Fruit fly (Drosophila melanogaster) whole organism, embryonic: Measurements from ENCODE around the gene CG33941.

Experiments used
- Aef1 ChIP-seq: fragments of 200-800 bp; sonication (Bioruptor generic); IDR thresholded peaks from 3 replicates; pipeline ENCODE4 v1.3.6; 2022; ENCODE audit warnings: missing biosample characterization, missing genetic modification characterization
- Bdp1 ChIP-seq: fragments of 200-800 bp; sonication (Bioruptor generic); optimal IDR thresholded peaks from 3 replicates; lab custom pipeline; 2016; ENCODE audit warnings: missing biosample characterization, missing genetic modification characterization
- CG10274 ChIP-seq: fragments of 200-800 bp; sonication (Bioruptor generic); optimal IDR thresholded peaks from 3 replicates; lab custom pipeline; 2017; ENCODE audit warnings: missing biosample characterization, mild to moderate bottlenecking, missing genetic modification characterization
- CG10321 ChIP-seq: fragments of 200-800 bp; sonication (Bioruptor generic); IDR thresholded peaks from 2 replicates; pipeline ENCODE4 v1.3.6; 2022; ENCODE audit warnings: missing biosample characterization, missing genetic modification characterization
- CG10565 ChIP-seq: fragments of 200-800 bp; sonication (Bioruptor generic); optimal IDR thresholded peaks from 3 replicates; lab custom pipeline; 2016; ENCODE audit warnings: missing biosample characterization, mild to moderate bottlenecking, missing genetic modification characterization
- CG10979 ChIP-seq: fragments of 200-800 bp; sonication (Bioruptor generic); optimal IDR thresholded peaks from 2 replicates; lab custom pipeline; 2018; ENCODE audit warnings: missing biosample characterization, mild to moderate bottlenecking, missing genetic modification characterization, moderate library complexity
- CG12155 ChIP-seq: fragments of 200-800 bp; sonication (Bioruptor generic); optimal IDR thresholded peaks from 3 replicates; lab custom pipeline; 2016; ENCODE audit warnings: missing biosample characterization, missing genetic modification characterization
- CG12744 ChIP-seq: fragments of 200-800 bp; sonication (Bioruptor generic); optimal IDR thresholded peaks from 2 replicates; lab custom pipeline; 2016; ENCODE audit warnings: missing biosample characterization, missing genetic modification characterization
- CG13424 ChIP-seq: fragments of 200-800 bp; sonication (Bioruptor generic); optimal IDR thresholded peaks from 2 replicates; lab custom pipeline; 2019; ENCODE audit warnings: missing biosample characterization, mild to moderate bottlenecking, missing genetic modification characterization, moderate library complexity
- CG15011 ChIP-seq: fragments of 200-800 bp; sonication (Bioruptor generic); optimal IDR thresholded peaks from 3 replicates; lab custom pipeline; 2018; ENCODE audit warnings: missing biosample characterization, mild to moderate bottlenecking, missing genetic modification characterization
- CG17568 ChIP-seq: fragments of 200-800 bp; sonication (Bioruptor generic); optimal IDR thresholded peaks from 2 replicates; lab custom pipeline; 2018; ENCODE audit warnings: missing biosample characterization, mild to moderate bottlenecking, missing genetic modification characterization, moderate library complexity
- CG17912 ChIP-seq: fragments of 200-800 bp; sonication (Bioruptor generic); optimal IDR thresholded peaks from 2 replicates; lab custom pipeline; 2018; ENCODE audit warnings: missing biosample characterization, mild to moderate bottlenecking, missing genetic modification characterization
- CG2116 ChIP-seq: fragments of 200-800 bp; sonication (Bioruptor generic); optimal IDR thresholded peaks from 3 replicates; lab custom pipeline; 2018; ENCODE audit warnings: missing biosample characterization, mild to moderate bottlenecking, missing genetic modification characterization
- CG32772 ChIP-seq: fragments of 200-800 bp; sonication (Bioruptor generic); IDR thresholded peaks from 2 replicates; pipeline ENCODE4 v1.3.6; 2022; ENCODE audit warnings: missing biosample characterization, missing genetic modification characterization
- CG3838 ChIP-seq: fragments of 200-800 bp; sonication (Bioruptor generic); optimal IDR thresholded peaks from 3 replicates; lab custom pipeline; 2016; ENCODE audit warnings: missing biosample characterization, missing genetic modification characterization
- CG43689 ChIP-seq: fragments of 200-800 bp; sonication (Bioruptor generic); IDR thresholded peaks from 2 replicates; pipeline ENCODE4 v1.3.6; 2022; ENCODE audit warnings: missing biosample characterization, missing genetic modification characterization
- CG4730 ChIP-seq: fragments of 200-800 bp; sonication (Bioruptor generic); IDR thresholded peaks from 2 replicates; pipeline ENCODE4 v1.3.6; 2022; ENCODE audit warnings: missing biosample characterization, missing genetic modification characterization
- CG5180 ChIP-seq: fragments of 200-800 bp; sonication (Bioruptor generic); optimal IDR thresholded peaks from 3 replicates; lab custom pipeline; 2017; ENCODE audit warnings: missing biosample characterization, missing genetic modification characterization, mild to moderate bottlenecking, moderate library complexity, missing genetic modification reagents
- CG6654 ChIP-seq: fragments of 200-800 bp; sonication (Bioruptor generic); optimal IDR thresholded peaks from 2 replicates; lab custom pipeline; 2017; ENCODE audit warnings: missing biosample characterization, mild to moderate bottlenecking, missing genetic modification characterization
- CG6683 ChIP-seq: fragments of 200-800 bp; sonication (Bioruptor generic); optimal IDR thresholded peaks from 2 replicates; lab custom pipeline; 2017; ENCODE audit warnings: missing biosample characterization, mild to moderate bottlenecking, missing genetic modification characterization, missing genetic modification reagents
- CG6854 ChIP-seq: fragments of 200-800 bp; sonication (Bioruptor generic); optimal IDR thresholded peaks from 3 replicates; lab custom pipeline; 2017; ENCODE audit warnings: missing biosample characterization, mild to moderate bottlenecking, missing genetic modification characterization
- CG7357 ChIP-seq: fragments of 200-800 bp; sonication (Bioruptor generic); IDR thresholded peaks from 3 replicates; pipeline ENCODE4 v1.3.6; 2022; ENCODE audit warnings: missing biosample characterization, missing genetic modification characterization
- CTCF ChIP-seq: fragments of 200-800 bp; sonication (Bioruptor generic); optimal IDR thresholded peaks from 2 replicates; lab custom pipeline; 2017; ENCODE audit warnings: missing biosample characterization, mild to moderate bottlenecking, missing genetic modification characterization, moderate library complexity
- Dad ChIP-seq: fragments of 200-800 bp; sonication (Bioruptor generic); optimal IDR thresholded peaks from 3 replicates; lab custom pipeline; 2016; ENCODE audit warnings: missing biosample characterization, missing genetic modification characterization
- Dek ChIP-seq: fragments of 200-800 bp; sonication (Bioruptor generic); optimal IDR thresholded peaks from 3 replicates; lab custom pipeline; 2019; ENCODE audit warnings: missing biosample characterization, mild to moderate bottlenecking, missing genetic modification characterization, moderate library complexity
- Dll ChIP-seq: fragments of 200-800 bp; sonication (Bioruptor generic); IDR thresholded peaks from 4 replicates; pipeline ENCODE4 v1.3.6; 2022; ENCODE audit warnings: missing biosample characterization, missing genetic modification characterization; ENCODE audit not compliant: partially characterized antibody
- HHEX ChIP-seq: fragments of 200-800 bp; sonication (Bioruptor generic); optimal IDR thresholded peaks from 3 replicates; lab custom pipeline; 2017; ENCODE audit warnings: missing biosample characterization, mild to moderate bottlenecking, missing genetic modification characterization, missing genetic modification reagents
- Hr39 ChIP-seq: fragments of >200 bp; optimal IDR thresholded peaks from 2 replicates; lab custom pipeline; 2017
- Kr ChIP-seq: fragments of 200-800 bp; sonication (Bioruptor generic); optimal IDR thresholded peaks from 2 replicates; lab custom pipeline; 2017; ENCODE audit warnings: missing biosample characterization, mild to moderate bottlenecking, missing genetic modification characterization
- Lhr ChIP-seq: fragments of 200-800 bp; sonication (Bioruptor generic); optimal IDR thresholded peaks from 3 replicates; lab custom pipeline; 2017; ENCODE audit warnings: mild to moderate bottlenecking, missing biosample characterization, missing genetic modification reagents, missing genetic modification characterization
- Mes4 ChIP-seq: fragments of 200-800 bp; sonication (Bioruptor generic); optimal IDR thresholded peaks from 2 replicates; lab custom pipeline; 2016; ENCODE audit warnings: missing biosample characterization, missing genetic modification characterization
- NC2β ChIP-seq: fragments of 200-800 bp; sonication (Bioruptor generic); optimal IDR thresholded peaks from 2 replicates; lab custom pipeline; 2016; ENCODE audit warnings: missing biosample characterization, missing genetic modification characterization
- Ravus ChIP-seq: fragments of 200-800 bp; sonication (Bioruptor generic); IDR thresholded peaks from 2 replicates; pipeline ENCODE4 v1.3.6; 2022; ENCODE audit warnings: missing biosample characterization, missing genetic modification characterization
- Trl ChIP-seq, 3 experiments: fragments of >200 bp in 2 of 3; fragments of 200-800 bp in 1 of 3; sonication (Bioruptor generic) in 1 of 3; optimal IDR thresholded peaks; 2 replicates in 1 of 3; 3 replicates in 2 of 3; lab custom pipeline; 2016 to 2017; ENCODE audit warnings: missing biosample characterization in 1 of 3, missing genetic modification characterization in 1 of 3
- br ChIP-seq: fragments of >200 bp; optimal IDR thresholded peaks from 2 replicates; lab custom pipeline; 2017
- cad ChIP-seq: fragments of >200 bp; optimal IDR thresholded peaks from 2 replicates; lab custom pipeline; 2017; ENCODE audit warnings: missing biosample characterization, missing genetic modification characterization
- cato ChIP-seq: fragments of 200-800 bp; sonication (Bioruptor generic); optimal IDR thresholded peaks from 2 replicates; lab custom pipeline; 2016; ENCODE audit warnings: missing biosample characterization, missing genetic modification characterization, borderline replicate concordance
- chinmo ChIP-seq: fragments of 200-800 bp; sonication (Bioruptor generic); IDR thresholded peaks from 4 replicates; pipeline ENCODE4 v1.3.6; 2022; ENCODE audit warnings: missing biosample characterization, missing genetic modification characterization; ENCODE audit not compliant: partially characterized antibody
- en ChIP-seq: fragments of 200-800 bp; sonication (Bioruptor generic); optimal IDR thresholded peaks from 2 replicates; lab custom pipeline; 2016; ENCODE audit warnings: missing biosample characterization, missing genetic modification characterization
- eve ChIP-seq, 2 experiments: fragments of >200 bp; optimal IDR thresholded peaks; 2 replicates each; lab custom pipeline; 2017; ENCODE audit warnings: missing biosample characterization in 2 of 2, missing genetic modification characterization in 2 of 2
- fd3F ChIP-seq: fragments of 200-800 bp; sonication (Bioruptor generic); optimal IDR thresholded peaks from 2 replicates; lab custom pipeline; 2018; ENCODE audit warnings: missing biosample characterization, mild to moderate bottlenecking, missing genetic modification characterization, moderate library complexity
- fd96Cb ChIP-seq: fragments of 200-800 bp; sonication (Bioruptor generic); optimal IDR thresholded peaks from 2 replicates; lab custom pipeline; 2018; ENCODE audit warnings: missing biosample characterization, mild to moderate bottlenecking, missing genetic modification characterization, moderate library complexity
- hb ChIP-seq: fragments of 200-800 bp; sonication (Bioruptor generic); IDR thresholded peaks from 3 replicates; pipeline ENCODE4 v1.3.6; 2022; ENCODE audit warnings: missing biosample characterization, missing genetic modification characterization; ENCODE audit not compliant: partially characterized antibody
- kni ChIP-seq: fragments of 200-800 bp; sonication (Bioruptor generic); optimal IDR thresholded peaks from 3 replicates; lab custom pipeline; 2017; ENCODE audit warnings: mild to moderate bottlenecking, missing biosample characterization, missing genetic modification reagents, missing genetic modification characterization
- nerfin-1 ChIP-seq: fragments of 200-800 bp; sonication (Bioruptor generic); optimal IDR thresholded peaks from 3 replicates; lab custom pipeline; 2019; ENCODE audit warnings: missing biosample characterization, mild to moderate bottlenecking, missing genetic modification characterization, moderate library complexity
- odd ChIP-seq: fragments of 200-800 bp; sonication (Bioruptor generic); optimal IDR thresholded peaks from 2 replicates; lab custom pipeline; 2017; ENCODE audit warnings: missing biosample characterization, mild to moderate bottlenecking, missing genetic modification characterization
- pb ChIP-seq: fragments of 200-800 bp; sonication (Bioruptor generic); optimal IDR thresholded peaks from 3 replicates; lab custom pipeline; 2016; ENCODE audit warnings: missing biosample characterization, missing genetic modification characterization
- row ChIP-seq: fragments of 200-800 bp; sonication (Bioruptor generic); IDR thresholded peaks from 3 replicates; pipeline ENCODE4 v1.3.6; 2022; ENCODE audit warnings: missing biosample characterization, missing genetic modification characterization
- sens ChIP-seq: fragments of 200-800 bp; sonication (Bioruptor generic); peaks from one replicate; lab custom pipeline; 2016; ENCODE audit warnings: missing biosample characterization, missing genetic modification characterization
- sqz ChIP-seq: fragments of 200-800 bp; sonication (Bioruptor generic); optimal IDR thresholded peaks from 3 replicates; lab custom pipeline; 2018; ENCODE audit warnings: missing biosample characterization, mild to moderate bottlenecking, missing genetic modification characterization
- tll ChIP-seq, 2 experiments: fragments of 200-800 bp in 1 of 2; fragments of >200 bp in 1 of 2; sonication (Bioruptor generic) in 1 of 2; optimal IDR thresholded peaks; 2 replicates each; lab custom pipeline; 2017 to 2019; ENCODE audit warnings: missing biosample characterization in 2 of 2, missing genetic modification characterization in 2 of 2, mild to moderate bottlenecking in 1 of 2, moderate library complexity in 1 of 2

Gene CG33941

DNA sequence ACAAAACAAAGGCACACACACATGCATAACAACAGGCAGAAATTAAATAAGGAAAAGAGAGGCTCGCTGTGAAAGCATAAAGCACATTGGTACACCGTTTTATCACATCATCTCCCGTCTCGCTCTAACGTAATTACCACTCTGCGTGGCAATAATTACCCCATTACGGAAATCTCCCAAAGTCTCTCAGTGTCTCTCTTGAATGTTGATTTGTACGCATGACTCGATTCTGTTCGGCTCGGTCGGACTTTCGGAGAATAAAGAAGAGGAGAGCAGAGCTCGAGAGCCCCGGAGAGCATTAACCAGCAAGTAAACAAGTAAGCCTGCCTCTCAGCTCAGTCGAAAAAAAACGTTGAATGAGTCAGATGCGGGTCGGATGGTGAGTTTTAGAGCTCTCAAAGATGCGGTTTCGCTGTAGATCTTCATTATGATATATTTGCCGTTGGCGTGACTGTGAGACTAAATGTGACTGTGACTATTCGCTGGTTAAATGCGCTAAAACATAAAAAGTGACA is 34.2 kb downstream of the CG33941 start, which contains the start of gene zfh2 (continued):
- TF ChIP-seq fd3F (GFP tag; lab: Kevin White, UChicago), result no peak
- TF ChIP-seq CG4730 (GFP tag; lab: Robert Waterston, UW), result no peak
- TF ChIP-seq pb (GFP tag; lab: Kevin White, UChicago), result no peak
- no peak for TF ChIP-seq CG32772 (GFP tag; lab: Robert Waterston, UW)
- TF ChIP-seq CG2116 (GFP tag; lab: Kevin White, UChicago), result no peak
- no peak for TF ChIP-seq CG5180
- no peak; the same call in 2 of the 3 replicates for TF ChIP-seq row (GFP tag; lab: Robert Waterston, UW)
- TF ChIP-seq NC2β (GFP tag; lab: Kevin White, UChicago), result no peak
- no peak for TF ChIP-seq CG12744
- no peak for TF ChIP-seq HHEX (GFP tag; lab: Kevin White, UChicago)
- TF ChIP-seq sens (GFP tag; lab: Kevin White, UChicago), result peak; percentile 69
- TF ChIP-seq CG12155 (GFP tag; lab: Kevin White, UChicago), result no peak
- peak; percentile 88; the same call in 3 of the 4 replicates for TF ChIP-seq chinmo (GFP tag; lab: Robert Waterston, UW)
- TF ChIP-seq CG3838 (GFP tag; lab: Kevin White, UChicago), result no peak
- TF ChIP-seq CG6654 (GFP tag; lab: Kevin White, UChicago), result no peak
- TF ChIP-seq kni (GFP tag; lab: Kevin White, UChicago), result peak; percentile 91
- peak; percentile 0 for TF ChIP-seq Dad
- peak; percentile 51 for TF ChIP-seq CG17568 (GFP tag; lab: Kevin White, UChicago)
- no peak for TF ChIP-seq odd
- no peak for TF ChIP-seq CG10979 (tag; lab: Kevin White, UChicago)
- TF ChIP-seq hb (GFP tag; lab: Robert Waterston, UW), result no peak
- no peak for TF ChIP-seq Mes4 (GFP tag; lab: Kevin White, UChicago)
- no peak for TF ChIP-seq Hr39 (lab: Kevin White, UChicago)
- TF ChIP-seq en (GFP tag; lab: Kevin White, UChicago), result no peak
- TF ChIP-seq eve (GFP tag; optimal IDR thresholded peaks at IDR 0.05; lab: Kevin White, UChicago), result peak in 1 of 2 experiments; percentile 53
- TF ChIP-seq Aef1, result no peak
- no peak for TF ChIP-seq CTCF (GFP tag; lab: Kevin White, UChicago)
- no peak for TF ChIP-seq CG13424 (tag; lab: Kevin White, UChicago)
- no peak for TF ChIP-seq br
- TF ChIP-seq CG7357, result no peak
- TF ChIP-seq nerfin-1 (tag; lab: Kevin White, UChicago), result peak; percentile 47
- TF ChIP-seq Lhr (GFP tag; lab: Kevin White, UChicago), result no peak
- no peak for TF ChIP-seq Ravus
- no peak for TF ChIP-seq CG6854 (GFP tag; lab: Kevin White, UChicago)
- no peak for TF ChIP-seq Bdp1
- TF ChIP-seq cad (GFP tag; lab: Kevin White, UChicago), result peak; percentile 68
- peak; percentile 61; the same call in 3 of the 4 replicates for TF ChIP-seq Dll (GFP tag; lab: Robert Waterston, UW)
- peak; percentile 98 for TF ChIP-seq Trl (optimal IDR thresholded peaks at IDR 0.05; lab: Kevin White, UChicago)
- TF ChIP-seq Trl (GFP tag; optimal IDR thresholded peaks at IDR 0.05; lab: Kevin White, UChicago), result peak; percentile 63
- peak; percentile 52 for TF ChIP-seq CG17912
- TF ChIP-seq tll (GFP tag; optimal IDR thresholded peaks at IDR 0.05; lab: Kevin White, UChicago), result peak in 1 of 2 experiments; percentile 79
- no peak for TF ChIP-seq fd96Cb (tag; lab: Kevin White, UChicago)
- TF ChIP-seq CG6683 (GFP tag; lab: Kevin White, UChicago), result no peak
- peak; percentile 96 for TF ChIP-seq sqz
- no peak for TF ChIP-seq cato (GFP tag; lab: Kevin White, UChicago)
- no peak for TF ChIP-seq CG10274
- no peak for TF ChIP-seq Dek (tag; lab: Kevin White, UChicago)
- TF ChIP-seq CG15011 (GFP tag; lab: Kevin White, UChicago), result no peak
- no peak for TF ChIP-seq CG43689 (GFP tag; lab: Robert Waterston, UW)
- no peak for TF ChIP-seq Kr (GFP tag; lab: Kevin White, UChicago)
- no peak for TF ChIP-seq CG10321
- no peak for TF ChIP-seq CG10565 (GFP tag; lab: Kevin White, UChicago)
